Fruit fly (Drosophila melanogaster): ENCODE data around the gene CG5592.

- TF ChIP-seq Blimp-1 (GFP tag; optimal IDR thresholded peaks at IDR 0.05) (no peak), ss (GFP tag; optimal IDR thresholded peaks at IDR 0.05) (no peak), CG8319 (GFP tag; optimal IDR thresholded peaks at IDR 0.05) (no peak), CG15336 (GFP tag; IDR thresholded peaks at IDR 0.05) (no peak), CG16779 (tag; optimal IDR thresholded peaks at IDR 0.05) (no peak), CG6854 (GFP tag; optimal IDR thresholded peaks at IDR 0.05) (no peak), Ets21C (GFP tag; optimal IDR thresholded peaks at IDR 0.05) (no peak), CG6276 (GFP tag; optimal IDR thresholded peaks at IDR 0.05) (no peak), Met (GFP tag; optimal IDR thresholded peaks at IDR 0.05) (no peak), CG8632 (GFP tag; optimal IDR thresholded peaks at IDR 0.05) (no peak), CG7368 (GFP tag; optimal IDR thresholded peaks at IDR 0.05) (no peak), CG32006 (GFP tag; optimal IDR thresholded peaks at IDR 0.05) (no peak), CG6792 (GFP tag; optimal IDR thresholded peaks at IDR 0.05) (no peak)
Observed at dm6 chr3L:5906599-5906998, 9.2 kb downstream of the CG5592 start, which contains the start of gene CG10486.

Measured in whole organism, prepupa.